Worm (Caenorhabditis elegans): ENCODE data around the gene scl-19.
A peak's percentile ranks its signal among the peaks of the same experiment; 100 is the strongest.

Gene scl-19

DNA sequence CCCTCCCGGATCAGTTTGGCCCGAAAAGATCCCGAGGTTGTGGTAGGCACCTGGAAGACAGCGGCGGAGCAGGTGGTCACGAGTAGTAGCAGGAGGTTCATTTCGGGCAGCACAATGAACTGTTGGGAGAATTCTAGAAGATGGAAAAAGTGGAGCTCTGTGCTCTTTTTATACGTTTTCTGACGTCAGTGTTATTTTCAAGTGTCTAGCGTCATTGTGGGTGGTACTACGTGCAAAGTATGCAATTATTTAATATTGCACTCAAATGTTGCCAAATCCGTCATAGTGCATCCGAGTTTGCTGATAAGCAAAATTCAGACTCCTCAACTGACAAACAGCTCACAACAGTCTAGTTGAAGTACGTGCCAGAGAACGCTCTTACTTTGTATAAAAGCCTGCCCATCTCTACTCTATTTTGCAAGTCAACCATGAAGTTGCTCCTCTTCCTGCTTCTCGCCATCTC, at the start of gene scl-19, which contains the start of gene asp-18:
Gene scl-19, plus strand, starts transcription at position 413 of the 463 bp plus-strand sequence.
Gene asp-18, minus strand, starts transcription at position 101 of the 463 bp plus-strand sequence.
- TF ChIP-seq ztf-29 (GFP tag; IDR thresholded peaks at IDR 0.05) (no peak), klf-2 (GFP tag; conservative IDR thresholded peaks at IDR 0.05) (no peak), T22C8.4 (GFP tag; IDR thresholded peaks at IDR 0.05) (no peak), tab-1 (GFP tag; IDR thresholded peaks at IDR 0.05) (no peak), ref-1 (GFP tag; conservative IDR thresholded peaks at IDR 0.05) (no peak), flt-1 (GFP tag; IDR thresholded peaks at IDR 0.05) (no peak), med-1 (GFP tag; optimal IDR thresholded peaks at IDR 0.05; ENCODE audit: insufficient read depth) (no peak), ztf-23 (GFP tag; IDR thresholded peaks at IDR 0.05) (no peak), cog-1 (tag; optimal IDR thresholded peaks at IDR 0.05) (no peak)

DNA sequence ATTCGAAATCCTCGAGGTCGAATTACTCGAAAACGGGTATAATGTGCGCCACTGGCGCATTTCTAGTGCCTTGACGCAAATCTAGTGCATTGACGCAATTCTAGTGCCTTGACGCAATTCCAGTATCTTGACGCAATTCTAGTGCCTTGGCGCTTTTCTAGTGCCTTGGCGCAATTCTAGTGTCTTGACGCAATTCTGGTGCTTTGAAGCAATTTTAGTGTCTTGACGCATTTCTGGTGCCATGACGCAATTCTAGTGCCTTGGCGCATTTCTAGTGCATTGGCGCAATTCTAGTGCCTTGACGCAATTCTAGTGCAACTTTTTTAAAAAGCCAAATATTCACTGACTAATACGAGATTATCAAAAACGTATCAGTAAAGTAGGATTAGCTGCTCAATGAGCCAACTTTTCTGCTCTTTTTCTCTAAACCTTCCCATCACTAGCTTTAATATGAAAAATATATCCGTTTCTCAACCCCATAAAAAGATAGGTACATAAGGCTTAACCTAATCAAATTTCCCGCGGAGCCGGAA, 47.3 kb upstream of the scl-19 start, which contains the start of gene Y69H2.17:
Gene Y69H2.17, plus strand, starts transcription at position 483 of the 533 bp plus-strand sequence.
- TF ChIP-seq ref-1 (GFP tag; conservative IDR thresholded peaks at IDR 0.05) = no peak
- TF ChIP-seq klf-2 (GFP tag; conservative IDR thresholded peaks at IDR 0.05) = no peak

ce11 chrV:18687361-18687760, 44.4 kb upstream of the scl-19 start:
- TF ChIP-seq cog-1 (tag; optimal IDR thresholded peaks at IDR 0.05) = no peak
- TF ChIP-seq ref-1 (GFP tag; conservative IDR thresholded peaks at IDR 0.05) = no peak
- no peak for TF ChIP-seq flt-1 (GFP tag; IDR thresholded peaks at IDR 0.05)
- no peak for TF ChIP-seq ztf-29 (GFP tag; IDR thresholded peaks at IDR 0.05)
- TF ChIP-seq med-1 (GFP tag; optimal IDR thresholded peaks at IDR 0.05; ENCODE audit: insufficient read depth) = no peak
- TF ChIP-seq T22C8.4 (GFP tag; IDR thresholded peaks at IDR 0.05) = no peak
- TF ChIP-seq ztf-23 (GFP tag; IDR thresholded peaks at IDR 0.05) = no peak
- no peak for TF ChIP-seq klf-2 (GFP tag; conservative IDR thresholded peaks at IDR 0.05)

- TF ChIP-seq T22C8.4 (GFP tag; IDR thresholded peaks at IDR 0.05) (no peak), flt-1 (GFP tag; IDR thresholded peaks at IDR 0.05) (no peak), cog-1 (tag; optimal IDR thresholded peaks at IDR 0.05) (no peak), ztf-29 (GFP tag; IDR thresholded peaks at IDR 0.05) (no peak), med-1 (GFP tag; optimal IDR thresholded peaks at IDR 0.05; ENCODE audit: insufficient read depth) (no peak), ztf-23 (GFP tag; IDR thresholded peaks at IDR 0.05) (no peak)
These were observed 42.1 kb upstream of the scl-19 start, which contains the start of the genes ubc-19 and Y69H2.7 for ce11 chrV:18689681-18690080. TSS of gene ubc-19 (minus strand) at chrV:18689762. TSS of gene Y69H2.7 (plus strand) at chrV:18689989.

ce11 chrV:18695469-18695868, 36.3 kb upstream of the scl-19 start:
- TF ChIP-seq flt-1 (GFP tag; IDR thresholded peaks at IDR 0.05) (no peak), ztf-23 (GFP tag; IDR thresholded peaks at IDR 0.05) (no peak), ztf-29 (GFP tag; IDR thresholded peaks at IDR 0.05) (no peak), ref-1 (GFP tag; conservative IDR thresholded peaks at IDR 0.05) (no peak), klf-2 (GFP tag; conservative IDR thresholded peaks at IDR 0.05) (no peak), med-1 (GFP tag; optimal IDR thresholded peaks at IDR 0.05; ENCODE audit: insufficient read depth) (no peak), tab-1 (GFP tag; IDR thresholded peaks at IDR 0.05) (no peak), cog-1 (tag; optimal IDR thresholded peaks at IDR 0.05) (no peak), T22C8.4 (GFP tag; IDR thresholded peaks at IDR 0.05) (no peak)

ce11 chrV:18699326-18699725, 32.5 kb upstream of the scl-19 start, which contains the start of gene nhr-241:
TSS of gene nhr-241 (plus strand) at chrV:18699451.
- TF ChIP-seq cog-1 (tag; optimal IDR thresholded peaks at IDR 0.05) (no peak), flt-1 (GFP tag; IDR thresholded peaks at IDR 0.05) (no peak), med-1 (GFP tag; optimal IDR thresholded peaks at IDR 0.05; ENCODE audit: insufficient read depth) (no peak), T22C8.4 (GFP tag; IDR thresholded peaks at IDR 0.05) (no peak), tab-1 (GFP tag; IDR thresholded peaks at IDR 0.05) (no peak), ztf-29 (GFP tag; IDR thresholded peaks at IDR 0.05) (no peak), ztf-23 (GFP tag; IDR thresholded peaks at IDR 0.05) (no peak), ref-1 (GFP tag; conservative IDR thresholded peaks at IDR 0.05) (no peak), klf-2 (GFP tag; conservative IDR thresholded peaks at IDR 0.05) (no peak)

- TF ChIP-seq ztf-29 (GFP tag; IDR thresholded peaks at IDR 0.05) = no peak
- no peak for TF ChIP-seq T22C8.4 (GFP tag; IDR thresholded peaks at IDR 0.05)
- TF ChIP-seq klf-2 (GFP tag; conservative IDR thresholded peaks at IDR 0.05) = no peak
- TF ChIP-seq ref-1 (GFP tag; conservative IDR thresholded peaks at IDR 0.05) = no peak
- no peak for TF ChIP-seq tab-1 (GFP tag; IDR thresholded peaks at IDR 0.05)
- no peak for TF ChIP-seq cog-1 (tag; optimal IDR thresholded peaks at IDR 0.05)
- TF ChIP-seq med-1 (GFP tag; optimal IDR thresholded peaks at IDR 0.05; ENCODE audit: insufficient read depth) = no peak
- no peak for TF ChIP-seq flt-1 (GFP tag; IDR thresholded peaks at IDR 0.05)
- no peak for TF ChIP-seq ztf-23 (GFP tag; IDR thresholded peaks at IDR 0.05)
These were observed 30.5 kb upstream of the scl-19 start, which contains the start of gene Y69H2.9 for ce11 chrV:18701306-18701705. TSS of gene Y69H2.9 (plus strand) at chrV:18701538.

- TF ChIP-seq T22C8.4 (GFP tag; IDR thresholded peaks at IDR 0.05) (peak; percentile 49; the same call in 1 of the 2 replicates), med-1 (GFP tag; optimal IDR thresholded peaks at IDR 0.05; ENCODE audit: insufficient read depth) (no peak), ztf-29 (GFP tag; IDR thresholded peaks at IDR 0.05) (no peak), tab-1 (GFP tag; IDR thresholded peaks at IDR 0.05) (peak; percentile 57; the same call in 1 of the 2 replicates), klf-2 (GFP tag; conservative IDR thresholded peaks at IDR 0.05) (no peak), ref-1 (GFP tag; conservative IDR thresholded peaks at IDR 0.05) (no peak; the same call in none of the 2 replicates), flt-1 (GFP tag; IDR thresholded peaks at IDR 0.05) (no peak)
These were observed 26.3 kb upstream of the scl-19 start for ce11 chrV:18705319-18706062.

DNA sequence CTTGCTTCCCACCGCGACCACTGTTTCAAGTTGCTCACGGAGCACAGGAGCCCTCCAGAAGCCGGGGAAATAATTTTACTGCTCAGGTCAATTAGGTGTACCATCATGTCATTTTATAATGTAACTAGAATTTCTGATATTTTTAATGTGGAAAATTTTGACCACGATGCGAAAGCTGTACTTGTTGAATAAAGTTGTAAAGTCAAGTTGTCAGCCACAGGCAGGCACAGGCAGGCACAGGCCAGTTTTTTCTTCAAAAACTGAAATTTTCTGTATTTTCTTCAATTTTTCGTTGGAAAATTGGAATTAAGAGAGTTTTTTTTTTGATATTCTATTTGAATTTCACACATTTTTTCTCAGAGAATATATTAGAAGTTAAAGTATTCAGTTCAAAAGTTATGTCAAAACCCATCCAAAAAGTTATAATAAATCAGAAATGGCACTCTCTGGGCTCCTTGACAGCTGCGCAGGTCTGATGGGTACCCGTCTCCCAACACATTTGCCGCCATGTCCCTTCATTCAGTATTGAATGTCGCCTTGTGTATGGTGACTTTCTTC, 25.6 kb upstream of the scl-19 start, which contains the start of gene Y17D7C.1:
Gene Y17D7C.1, plus strand, starts transcription at position 508 of the 558 bp plus-strand sequence.
- TF ChIP-seq ztf-23 (GFP tag; IDR thresholded peaks at IDR 0.05) (no peak), T22C8.4 (GFP tag; IDR thresholded peaks at IDR 0.05) (no peak)
